Worm (Caenorhabditis elegans): ENCODE measurements around the gene F55E10.1.

The F55E10.1 gene

DNA sequence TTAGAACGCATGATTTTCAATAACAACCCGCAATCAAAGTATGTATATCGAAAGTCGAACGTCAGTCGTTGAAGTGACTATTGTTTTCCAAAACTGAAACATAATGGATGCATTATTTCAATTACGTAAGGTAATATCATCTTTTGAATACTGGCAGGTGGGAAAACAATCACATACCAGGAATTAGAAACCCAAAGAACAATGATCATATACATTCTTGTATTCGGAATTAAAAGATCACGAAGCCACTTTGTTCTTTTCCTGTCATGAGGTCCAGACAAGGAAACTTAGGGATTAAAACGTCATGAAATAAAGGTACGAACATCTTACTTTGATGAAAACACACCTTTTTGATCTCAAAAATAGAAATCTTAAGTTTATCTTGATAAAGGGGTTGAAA, 20.6 kb downstream of the F55E10.1 start:
- no peak for TF ChIP-seq nhr-67 (tag; optimal IDR thresholded peaks at IDR 0.05)
- no peak for TF ChIP-seq zag-1 (tag; optimal IDR thresholded peaks at IDR 0.05)
- no peak for TF ChIP-seq ztf-11 (tag; optimal IDR thresholded peaks at IDR 0.05)
- TF ChIP-seq nhr-11 (tag; optimal IDR thresholded peaks at IDR 0.05): no peak
- no peak for TF ChIP-seq fkh-2 (tag; optimal IDR thresholded peaks at IDR 0.05)
- TF ChIP-seq aly-2 (tag; optimal IDR thresholded peaks at IDR 0.05): no peak
- TF ChIP-seq egl-5 (tag; optimal IDR thresholded peaks at IDR 0.05): no peak
- TF ChIP-seq nhr-77 (tag; optimal IDR thresholded peaks at IDR 0.05): no peak
- no peak for TF ChIP-seq egl-27 (tag; optimal IDR thresholded peaks at IDR 0.05)

- TF ChIP-seq lin-15B (tag; optimal IDR thresholded peaks at IDR 0.05): no peak
- TF ChIP-seq hmg-11 (tag; optimal IDR thresholded peaks at IDR 0.05): no peak
- no peak for TF ChIP-seq fkh-10 (GFP tag; optimal IDR thresholded peaks at IDR 0.05)
- TF ChIP-seq nhr-76 (tag; optimal IDR thresholded peaks at IDR 0.05): no peak
- TF ChIP-seq ama-1 (optimal IDR thresholded peaks at IDR 0.05): no peak
- TF ChIP-seq unc-62 (GFP tag; optimal IDR thresholded peaks at IDR 0.05): no peak
- TF ChIP-seq jun-1 (tag; optimal IDR thresholded peaks at IDR 0.05): no peak
- TF ChIP-seq elt-3 (tag; optimal IDR thresholded peaks at IDR 0.05): no peak
- TF ChIP-seq mdl-1 (tag; optimal IDR thresholded peaks at IDR 0.05): no peak
- no peak for TF ChIP-seq lsy-12 (tag; optimal IDR thresholded peaks at IDR 0.05)
- TF ChIP-seq fos-1 (tag; optimal IDR thresholded peaks at IDR 0.05): no peak
Measured at ce11 chrX:8367553-8367952, 25.8 kb downstream of the F55E10.1 start, which contains the start of gene F40B5.2. Gene F40B5.2, plus strand, starts transcription at chrX:8367853.

DNA sequence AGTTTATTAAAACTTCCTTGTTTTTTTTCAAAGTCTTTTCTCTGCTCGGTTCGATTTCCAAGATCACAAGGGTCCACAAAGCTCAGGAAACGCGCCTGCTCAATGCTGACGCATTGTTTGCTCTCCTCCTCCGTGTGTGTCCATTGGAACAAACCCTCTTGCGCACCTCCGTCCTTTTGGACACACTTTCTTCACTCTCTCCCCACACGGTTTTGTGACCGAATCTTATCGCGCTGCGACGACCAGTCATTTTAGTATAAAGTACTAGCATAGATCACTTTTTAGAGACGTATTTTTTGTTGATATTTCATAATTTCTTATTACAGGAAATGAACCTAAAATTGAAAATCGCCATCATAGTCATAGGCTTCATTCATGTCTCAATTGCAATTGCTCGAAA, 26.4 kb downstream of the F55E10.1 start:
- no peak for TF ChIP-seq daf-12 (tag; optimal IDR thresholded peaks at IDR 0.05)
- peak; percentile 56 for TF ChIP-seq hmg-11 (tag; optimal IDR thresholded peaks at IDR 0.05)
- TF ChIP-seq tbx-2 (tag; optimal IDR thresholded peaks at IDR 0.05): peak; percentile 72
- TF ChIP-seq nfya-1 (tag; optimal IDR thresholded peaks at IDR 0.05; ENCODE audit: insufficient read depth): peak; percentile 86
- TF ChIP-seq nhr-12 (tag; optimal IDR thresholded peaks at IDR 0.05): no peak
- TF ChIP-seq lin-15B (tag; optimal IDR thresholded peaks at IDR 0.05): peak; percentile 64
- no peak for TF ChIP-seq elt-3 (tag; optimal IDR thresholded peaks at IDR 0.05)
- TF ChIP-seq nhr-23 (tag; optimal IDR thresholded peaks at IDR 0.05): no peak
- no peak for TF ChIP-seq ZK546.5 (tag; optimal IDR thresholded peaks at IDR 0.05)
- peak; percentile 80 for TF ChIP-seq pha-4 (tag; optimal IDR thresholded peaks at IDR 0.05)
- no peak for TF ChIP-seq ama-1 (optimal IDR thresholded peaks at IDR 0.05)
- no peak for TF ChIP-seq ztf-4 (tag; optimal IDR thresholded peaks at IDR 0.05)
- no peak for TF ChIP-seq unc-62 (GFP tag; optimal IDR thresholded peaks at IDR 0.05)
- no peak for TF ChIP-seq ztf-11 (tag; optimal IDR thresholded peaks at IDR 0.05)
- TF ChIP-seq fkh-2 (tag; optimal IDR thresholded peaks at IDR 0.05): no peak
- no peak for TF ChIP-seq zag-1 (tag; optimal IDR thresholded peaks at IDR 0.05)
- peak; percentile 81 for TF ChIP-seq jun-1 (tag; optimal IDR thresholded peaks at IDR 0.05)
- TF ChIP-seq fos-1 (tag; optimal IDR thresholded peaks at IDR 0.05): no peak
- no peak for TF ChIP-seq ceh-82 (tag; optimal IDR thresholded peaks at IDR 0.05)
- no peak for TF ChIP-seq nhr-77 (tag; optimal IDR thresholded peaks at IDR 0.05)
- TF ChIP-seq nhr-237 (tag; optimal IDR thresholded peaks at IDR 0.05): no peak
- TF ChIP-seq snpc-4 (tag; optimal IDR thresholded peaks at IDR 0.05): peak; percentile 69
- TF ChIP-seq fkh-10 (GFP tag; optimal IDR thresholded peaks at IDR 0.05): no peak
- TF ChIP-seq R02D3.7 (tag; optimal IDR thresholded peaks at IDR 0.05): peak; percentile 42
- peak; percentile 62 for TF ChIP-seq elt-2 (tag; optimal IDR thresholded peaks at IDR 0.05)
- peak; percentile 3 for TF ChIP-seq egl-27 (tag; optimal IDR thresholded peaks at IDR 0.05)
- no peak for TF ChIP-seq nhr-67 (tag; optimal IDR thresholded peaks at IDR 0.05)
- no peak for TF ChIP-seq mdl-1 (tag; optimal IDR thresholded peaks at IDR 0.05)
- no peak for TF ChIP-seq nhr-28 (tag; optimal IDR thresholded peaks at IDR 0.05)
- no peak for TF ChIP-seq aly-2 (tag; optimal IDR thresholded peaks at IDR 0.05)
- no peak for TF ChIP-seq egl-5 (tag; optimal IDR thresholded peaks at IDR 0.05)
- TF ChIP-seq sea-2 (GFP tag; optimal IDR thresholded peaks at IDR 0.05): no peak
- TF ChIP-seq mml-1 (tag; optimal IDR thresholded peaks at IDR 0.05): no peak
- no peak for TF ChIP-seq ceh-9 (tag; optimal IDR thresholded peaks at IDR 0.05)
- TF ChIP-seq nhr-11 (tag; optimal IDR thresholded peaks at IDR 0.05): no peak
- no peak for TF ChIP-seq nhr-76 (tag; optimal IDR thresholded peaks at IDR 0.05)
- no peak for TF ChIP-seq ceh-16 (tag; optimal IDR thresholded peaks at IDR 0.05)
- peak; percentile 82 for TF ChIP-seq pqm-1 (tag; optimal IDR thresholded peaks at IDR 0.05)
- no peak for TF ChIP-seq eor-1 (tag; optimal IDR thresholded peaks at IDR 0.05)
- peak; percentile 45 for TF ChIP-seq ceh-28 (tag; optimal IDR thresholded peaks at IDR 0.05)
- TF ChIP-seq nhr-25 (tag; optimal IDR thresholded peaks at IDR 0.05): no peak
- peak; percentile 63 for TF ChIP-seq lin-39 (tag; optimal IDR thresholded peaks at IDR 0.05)
- peak; percentile 8 for TF ChIP-seq lsy-12 (tag; optimal IDR thresholded peaks at IDR 0.05)
- TF ChIP-seq unc-39 (tag; optimal IDR thresholded peaks at IDR 0.05): no peak
- no peak for TF ChIP-seq nhr-43 (tag; optimal IDR thresholded peaks at IDR 0.05; ENCODE audit: poor library complexity, severe bottlenecking)
- no peak for TF ChIP-seq skn-1 (tag; optimal IDR thresholded peaks at IDR 0.05)
- no peak for TF ChIP-seq elt-1 (tag; optimal IDR thresholded peaks at IDR 0.05)
